Worm (Caenorhabditis elegans) whole organism, young adult: ENCODE data around the gene tftc-3.

Experiments used
- B0261.1 ChIP-seq: sonication (generic microtip); optimal IDR thresholded peaks from 2 replicates; lab custom pipeline; 2016; ENCODE audit warnings: mild to moderate bottlenecking, missing genetic modification characterization, moderate library complexity, missing compliant biosample characterization
- F22D6.2 ChIP-seq: sonication (generic microtip); optimal IDR thresholded peaks from 2 replicates; lab custom pipeline; 2016; ENCODE audit warnings: mild to moderate bottlenecking, missing genetic modification characterization, missing compliant biosample characterization
- F23B12.7 ChIP-seq: sonication (generic microtip); optimal IDR thresholded peaks from 2 replicates; lab custom pipeline; 2017; ENCODE audit warnings: missing genetic modification characterization, mild to moderate bottlenecking, missing compliant biosample characterization, antibody characterized with exemption, moderate library complexity; ENCODE audit not compliant: insufficient read depth
- F39B2.1 ChIP-seq: fragments of 200-800 bp; sonication (Bioruptor generic); IDR thresholded peaks from 2 replicates; pipeline ENCODE4 v1.3.6; 2022; ENCODE audit warnings: missing genetic modification reagents, missing genetic modification characterization, missing compliant biosample characterization
- F55B11.4 ChIP-seq: sonication (generic microtip); optimal IDR thresholded peaks from 2 replicates; lab custom pipeline; 2016; ENCODE audit warnings: missing compliant biosample characterization, missing genetic modification characterization, borderline replicate concordance; ENCODE audit not compliant: insufficient read depth
- K12H6.12 ChIP-seq: fragments of 200-800 bp; sonication (Bioruptor generic); optimal IDR thresholded peaks from 2 replicates; lab custom pipeline; 2018; ENCODE audit warnings: mild to moderate bottlenecking, missing genetic modification characterization, missing compliant biosample characterization
- Y53F4B.3 ChIP-seq: fragments of 200-800 bp; sonication (Bioruptor generic); IDR thresholded peaks from 2 replicates; pipeline ENCODE4 v1.3.6; 2022; ENCODE audit warnings: missing genetic modification reagents, missing genetic modification characterization, missing compliant biosample characterization
- akir-1 ChIP-seq: fragments of 200-800 bp; sonication (Bioruptor generic); optimal IDR thresholded peaks from 2 replicates; lab custom pipeline; 2018; ENCODE audit warnings: mild to moderate bottlenecking, missing genetic modification characterization, moderate library complexity, missing compliant biosample characterization
- ama-1 ChIP-seq, 3 experiments: fragments of 150-350 bp in 1 of 3; sonication (generic microtip) in 2 of 3; optimal IDR thresholded peaks; 2 replicates each; lab custom pipeline; 2014 to 2018; ENCODE audit warnings: missing biosample characterization in 2 of 3, missing genetic modification characterization in 2 of 3, missing genetic modification reagents in 2 of 3
- attf-5 ChIP-seq: fragments of 200-800 bp; sonication (Bioruptor generic); optimal IDR thresholded peaks from 2 replicates; lab custom pipeline; 2018; ENCODE audit warnings: mild to moderate bottlenecking, missing genetic modification characterization, missing compliant biosample characterization
- bed-1 ChIP-seq: fragments of 200-800 bp; sonication (Bioruptor generic); IDR thresholded peaks from 2 replicates; pipeline ENCODE4 v1.3.6; 2022; ENCODE audit warnings: missing genetic modification reagents, missing genetic modification characterization, missing compliant biosample characterization
- cebp-1 ChIP-seq, 2 experiments: fragments of 200-800 bp in 1 of 2; sonication (Bioruptor generic) in 1 of 2; sonication (generic microtip) in 1 of 2; IDR thresholded peaks in 1 of 2; optimal IDR thresholded peaks in 1 of 2; 2 replicates each; pipeline versions ENCODE4 v1.3.6 to Lab custom; 2017 to 2022; ENCODE audit warnings: missing compliant biosample characterization in 2 of 2, missing genetic modification characterization in 2 of 2, mild to moderate bottlenecking in 1 of 2, missing genetic modification reagents in 1 of 2, moderate library complexity in 1 of 2
- ceh-40 ChIP-seq: fragments of 200-800 bp; sonication (Bioruptor generic); IDR thresholded peaks from 2 replicates; pipeline ENCODE4 v1.3.6; 2022; ENCODE audit warnings: missing genetic modification characterization, missing compliant biosample characterization
- ceh-58 ChIP-seq: fragments of 200-800 bp; sonication (Bioruptor generic); IDR thresholded peaks from 2 replicates; pipeline ENCODE4 v1.3.6; 2022; ENCODE audit warnings: missing genetic modification characterization, missing compliant biosample characterization
- dox-1 ChIP-seq: fragments of 200-800 bp; sonication (Bioruptor generic); IDR thresholded peaks from 2 replicates; pipeline ENCODE4 v1.3.6; 2022; ENCODE audit warnings: missing genetic modification reagents, missing genetic modification characterization, missing compliant biosample characterization
- efl-1 ChIP-seq: fragments of 150-350 bp; optimal IDR thresholded peaks from 2 replicates; lab custom pipeline; 2014; ENCODE audit warnings: missing biosample characterization, missing genetic modification reagents, missing genetic modification characterization
- egl-18 ChIP-seq: fragments of 200-800 bp; sonication (Bioruptor generic); IDR thresholded peaks from 2 replicates; pipeline ENCODE4 v1.3.6; 2022; ENCODE audit warnings: missing genetic modification reagents, missing genetic modification characterization, missing compliant biosample characterization
- hmg-1.2 ChIP-seq: fragments of 200-800 bp; sonication (Bioruptor generic); IDR thresholded peaks from 2 replicates; pipeline ENCODE4 v1.3.6; 2022; ENCODE audit warnings: missing genetic modification reagents, missing genetic modification characterization, missing compliant biosample characterization
- hsf-1 ChIP-seq: fragments of 200-800 bp; sonication (Bioruptor generic); IDR thresholded peaks from 2 replicates; pipeline ENCODE4 v1.3.6; 2022; ENCODE audit warnings: missing genetic modification reagents, missing genetic modification characterization, missing compliant biosample characterization
- lag-1 ChIP-seq: fragments of 200-800 bp; sonication (Bioruptor generic); IDR thresholded peaks from 2 replicates; pipeline ENCODE4 v1.3.6; 2022; ENCODE audit warnings: missing genetic modification reagents, missing genetic modification characterization, missing compliant biosample characterization
- let-526 ChIP-seq: fragments of 200-800 bp; sonication (Bioruptor generic); IDR thresholded peaks from 2 replicates; pipeline ENCODE4 v1.3.6; 2022; ENCODE audit warnings: missing genetic modification reagents, missing genetic modification characterization, missing compliant biosample characterization
- let-607 ChIP-seq, 2 experiments: fragments of 200-800 bp in 1 of 2; sonication (Bioruptor generic) in 1 of 2; sonication (generic microtip) in 1 of 2; optimal IDR thresholded peaks; 2 replicates each; lab custom pipeline; 2016 to 2018; ENCODE audit warnings: mild to moderate bottlenecking in 2 of 2, missing compliant biosample characterization in 2 of 2, missing genetic modification characterization in 2 of 2, moderate library complexity in 2 of 2, missing genotype in 1 of 2
- lin-35 ChIP-seq, 3 experiments: fragments of 150-350 bp in 2 of 3; sonication (generic microtip) in 1 of 3; optimal IDR thresholded peaks; 2 replicates each; lab custom pipeline; 2014 to 2018; ENCODE audit warnings: missing biosample characterization in 3 of 3, missing genetic modification characterization in 3 of 3, missing genetic modification reagents in 3 of 3
- lin-40 ChIP-seq: sonication (generic microtip); optimal IDR thresholded peaks from 2 replicates; lab custom pipeline; 2016; ENCODE audit warnings: missing genetic modification characterization, mild to moderate bottlenecking, missing compliant biosample characterization, missing genotype, missing genetic modification reagents
- lin-54 ChIP-seq: fragments of 200-800 bp; sonication (Bioruptor generic); optimal IDR thresholded peaks from 2 replicates; lab custom pipeline; 2018; ENCODE audit warnings: mild to moderate bottlenecking, missing genetic modification characterization, missing compliant biosample characterization
- lsl-1 ChIP-seq: fragments of 200-800 bp; sonication (Bioruptor generic); optimal IDR thresholded peaks from 2 replicates; lab custom pipeline; 2018; ENCODE audit warnings: mild to moderate bottlenecking, missing genetic modification characterization, moderate library complexity, missing compliant biosample characterization
- lsy-27 ChIP-seq: sonication (generic microtip); optimal IDR thresholded peaks from 2 replicates; lab custom pipeline; 2017; ENCODE audit warnings: missing genetic modification characterization, mild to moderate bottlenecking, missing compliant biosample characterization, antibody characterized with exemption, missing genotype, borderline replicate concordance; ENCODE audit not compliant: insufficient read depth
- madf-10 ChIP-seq: sonication (generic microtip); optimal IDR thresholded peaks from 2 replicates; lab custom pipeline; 2016; ENCODE audit warnings: mild to moderate bottlenecking, missing genetic modification characterization, missing compliant biosample characterization
- madf-6 ChIP-seq: fragments of 200-800 bp; sonication (Bioruptor generic); IDR thresholded peaks from 2 replicates; pipeline ENCODE4 v1.3.6; 2022; ENCODE audit warnings: missing genetic modification reagents, missing genetic modification characterization, missing compliant biosample characterization
- madf-8 ChIP-seq: fragments of 200-800 bp; sonication (Bioruptor generic); conservative IDR thresholded peaks from 2 replicates; pipeline ENCODE4 v1.3.6; 2022; ENCODE audit warnings: missing genetic modification reagents, missing genetic modification characterization, missing compliant biosample characterization
- mxl-1 ChIP-seq: sonication (generic microtip); optimal IDR thresholded peaks from 2 replicates; lab custom pipeline; 2016; ENCODE audit warnings: missing genetic modification characterization, missing compliant biosample characterization
- nfyb-1 ChIP-seq: fragments of 200-800 bp; sonication (Bioruptor generic); IDR thresholded peaks from 2 replicates; pipeline ENCODE4 v1.3.6; 2022; ENCODE audit warnings: missing genetic modification reagents, missing genetic modification characterization, missing compliant biosample characterization
- nhr-120 ChIP-seq: fragments of 200-800 bp; sonication (Bioruptor generic); IDR thresholded peaks from 2 replicates; pipeline ENCODE4 v1.3.6; 2022; ENCODE audit warnings: missing genetic modification characterization, missing compliant biosample characterization
- nhr-80 ChIP-seq: sonication (generic microtip); optimal IDR thresholded peaks from 2 replicates; lab custom pipeline; 2016; ENCODE audit warnings: missing genetic modification characterization, missing compliant biosample characterization
- rec-8 ChIP-seq, 2 experiments: sonication (generic microtip); optimal IDR thresholded peaks; 2 replicates each; lab custom pipeline; 2016; ENCODE audit warnings: mild to moderate bottlenecking in 2 of 2, missing genetic modification characterization in 2 of 2, missing genetic modification reagents in 2 of 2, missing genotype in 2 of 2, missing biosample characterization in 1 of 2, missing compliant biosample characterization in 1 of 2, moderate library complexity in 1 of 2
- sdz-38 ChIP-seq: sonication (generic microtip); optimal IDR thresholded peaks from 2 replicates; lab custom pipeline; 2016; ENCODE audit warnings: missing genotype, missing genetic modification characterization, missing compliant biosample characterization
- snpc-4 ChIP-seq, 5 experiments: fragments of 150-350 bp in 1 of 5; sonication (generic microtip) in 4 of 5; optimal IDR thresholded peaks; 2 replicates each; lab custom pipeline; 2014 to 2018; ENCODE audit warnings: missing genetic modification characterization in 5 of 5, missing biosample characterization in 3 of 5, antibody characterized with exemption in 2 of 5, mild to moderate bottlenecking in 2 of 5, missing compliant biosample characterization in 2 of 5, missing genotype in 2 of 5, moderate library complexity in 2 of 5, missing genetic modification reagents in 1 of 5
- somi-1 ChIP-seq: fragments of 200-800 bp; sonication (Bioruptor generic); optimal IDR thresholded peaks from 2 replicates; lab custom pipeline; 2018; ENCODE audit warnings: mild to moderate bottlenecking, missing genetic modification characterization, missing compliant biosample characterization
- unc-130 ChIP-seq: sonication (generic microtip); optimal IDR thresholded peaks from 2 replicates; lab custom pipeline; 2016; ENCODE audit warnings: missing genetic modification reagents, missing genetic modification characterization, missing compliant biosample characterization
- xnd-1 ChIP-seq: sonication (generic microtip); optimal IDR thresholded peaks from 2 replicates; lab custom pipeline; 2016; ENCODE audit warnings: missing genotype, missing genetic modification reagents, missing genetic modification characterization, missing compliant biosample characterization
- zfh-2 ChIP-seq: fragments of 200-800 bp; sonication (Bioruptor generic); conservative IDR thresholded peaks from 2 replicates; pipeline ENCODE4 v1.3.6; 2022; ENCODE audit warnings: missing genetic modification reagents, missing genetic modification characterization, missing compliant biosample characterization
- ztf-18 ChIP-seq: sonication (generic microtip); optimal IDR thresholded peaks from 2 replicates; lab custom pipeline; 2016; ENCODE audit warnings: missing genotype, mild to moderate bottlenecking, missing genetic modification characterization, missing compliant biosample characterization
- ztf-22 ChIP-seq: fragments of 200-800 bp; sonication (Bioruptor generic); optimal IDR thresholded peaks from 2 replicates; lab custom pipeline; 2018; ENCODE audit warnings: mild to moderate bottlenecking, missing genetic modification characterization, moderate library complexity, missing compliant biosample characterization
- ztf-25 ChIP-seq: fragments of 200-800 bp; sonication (Bioruptor generic); IDR thresholded peaks from 2 replicates; pipeline ENCODE4 v1.3.6; 2022; ENCODE audit warnings: missing genetic modification reagents, missing genetic modification characterization, missing compliant biosample characterization
- ztf-26 ChIP-seq: sonication (generic microtip); optimal IDR thresholded peaks from 2 replicates; lab custom pipeline; 2017; ENCODE audit warnings: missing genetic modification characterization, missing compliant biosample characterization

tftc-3 gene

ce11 chrV:10246967-10247366, 36.8 kb upstream of the tftc-3 start (continued):
- TF ChIP-seq zfh-2 (GFP tag; lab: Robert Waterston, UW) (peak; percentile 82), F23B12.7 (no peak), lin-40 (tag; lab: Kevin White, UChicago) (no peak), nhr-120 (no peak), ztf-26 (tag; lab: Kevin White, UChicago) (no peak), unc-130 (GFP tag; lab: Kevin White, UChicago) (no peak), sdz-38 (tag; lab: Kevin White, UChicago) (no peak), bed-1 (GFP tag; lab: Robert Waterston, UW) (no peak), F55B11.4 (no peak), ceh-40 (GFP tag; lab: Robert Waterston, UW) (0 out of 2 replicates have a peak, but pooled peaks have one; percentile 48), ztf-22 (GFP tag; lab: Kevin White, UChicago) (no peak), mxl-1 (tag; lab: Kevin White, UChicago) (no peak), let-526 (GFP tag; lab: Robert Waterston, UW) (peak; percentile 10; the same call in 1 of the 2 replicates)

ce11 chrV:10246443-10246885, 36.3 kb upstream of the tftc-3 start:
- no peak for TF ChIP-seq F22D6.2 (tag; lab: Kevin White, UChicago)
- TF ChIP-seq madf-6 (GFP tag; lab: Robert Waterston, UW): peak; percentile 50
- TF ChIP-seq lin-40 (tag; lab: Kevin White, UChicago): no peak
- TF ChIP-seq egl-18 (GFP tag; lab: Robert Waterston, UW): no peak
- 0 out of 2 replicates have a peak, but pooled peaks have one; percentile 23 for TF ChIP-seq madf-8 (GFP tag; lab: Robert Waterston, UW)
- no peak for TF ChIP-seq madf-10 (tag; lab: Kevin White, UChicago)
- TF ChIP-seq lag-1 (GFP tag; lab: Robert Waterston, UW): no peak
- TF ChIP-seq attf-5 (GFP tag; lab: Kevin White, UChicago): peak; percentile 34
- TF ChIP-seq ceh-58 (GFP tag; lab: Robert Waterston, UW): no peak
- TF ChIP-seq dox-1 (GFP tag; lab: Robert Waterston, UW): peak; percentile 16; the same call in 1 of the 2 replicates
- TF ChIP-seq nhr-80 (tag; lab: Kevin White, UChicago): no peak
- TF ChIP-seq xnd-1: peak; percentile 1
- no peak for TF ChIP-seq B0261.1 (tag; lab: Kevin White, UChicago)
- no peak for TF ChIP-seq ztf-18 (tag; lab: Kevin White, UChicago)
- TF ChIP-seq nfyb-1: no peak
- no peak for TF ChIP-seq let-607 (tag; optimal IDR thresholded peaks at IDR 0.05; lab: Kevin White, UChicago)
- peak; percentile 59 for TF ChIP-seq lin-54 (GFP tag; lab: Kevin White, UChicago)
- no peak for TF ChIP-seq rec-8 (tag; optimal IDR thresholded peaks at IDR 0.05; lab: Kevin White, UChicago)
- peak; percentile 24; the same call in 1 of the 2 replicates for TF ChIP-seq hmg-1.2 (GFP tag; lab: Robert Waterston, UW)
- peak; percentile 5 for TF ChIP-seq lsl-1 (GFP tag; lab: Kevin White, UChicago)
- TF ChIP-seq ztf-25 (GFP tag; lab: Robert Waterston, UW): no peak
- peak; percentile 74 for TF ChIP-seq K12H6.12 (tag; lab: Kevin White, UChicago)
- TF ChIP-seq lin-35 (GFP tag; optimal IDR thresholded peaks at IDR 0.05; lab: Kevin White, UChicago): peak in 1 of 3 experiments; percentile 54
- TF ChIP-seq akir-1: no peak
- TF ChIP-seq hsf-1: no peak
- peak; percentile 61 for TF ChIP-seq efl-1
- no peak for TF ChIP-seq nhr-120
- TF ChIP-seq cebp-1 (GFP tag; IDR thresholded peaks at IDR 0.05; lab: Robert Waterston, UW): no peak
- peak; percentile 28 for TF ChIP-seq cebp-1 (tag; optimal IDR thresholded peaks at IDR 0.05; lab: Kevin White, UChicago)
- no peak for TF ChIP-seq snpc-4 (GFP tag; optimal IDR thresholded peaks at IDR 0.05; lab: Kevin White, UChicago)
- TF ChIP-seq snpc-4 (tag; optimal IDR thresholded peaks at IDR 0.05; lab: Kevin White, UChicago): no peak
- peak; percentile 45 for TF ChIP-seq somi-1 (GFP tag; lab: Kevin White, UChicago)
- no peak for TF ChIP-seq F39B2.1 (GFP tag; lab: Robert Waterston, UW)
- no peak for TF ChIP-seq lsy-27 (tag; lab: Kevin White, UChicago)
- no peak for TF ChIP-seq Y53F4B.3
- no peak for TF ChIP-seq ama-1 (optimal IDR thresholded peaks at IDR 0.05; lab: Kevin White, UChicago)
- no peak for TF ChIP-seq ama-1 (GFP tag; optimal IDR thresholded peaks at IDR 0.05; lab: Kevin White, UChicago)
